Worm (Caenorhabditis elegans): ENCODE data around the gene C06E2.2.

ce11 chrX:8838176-8838575 is 41.3 kb upstream of the C06E2.2 start:
- no peak for TF ChIP-seq sem-2 (GFP tag; optimal IDR thresholded peaks at IDR 0.05)
- TF ChIP-seq pha-4 (tag; optimal IDR thresholded peaks at IDR 0.05): no peak
- TF ChIP-seq mep-1 (tag; optimal IDR thresholded peaks at IDR 0.05): no peak
- TF ChIP-seq lsy-2 (tag; optimal IDR thresholded peaks at IDR 0.05): no peak
- no peak for TF ChIP-seq ztf-11 (tag; optimal IDR thresholded peaks at IDR 0.05)

Measured in whole organism, mixed stage, embryonic.